Fruit fly (Drosophila melanogaster): Measurements from ENCODE around the gene Rab3-GAP.

Rab3-GAP gene

dm6 chr2L:12010100-12010876 is 52.7 kb downstream of the Rab3-GAP start (continued):
- TF ChIP-seq dsx (GFP tag; optimal IDR thresholded peaks at IDR 0.05; ENCODE audit: poor library complexity, severe bottlenecking) (peak; percentile 100), CG11762 (GFP tag; optimal IDR thresholded peaks at IDR 0.05; ENCODE audit: insufficient read depth) (no peak)

Measured in whole organism, prepupa.